Fruit fly (Drosophila melanogaster) whole organism, embryonic: ENCODE results near the gene CG46314.

Experiments used
- CG13624 ChIP-seq: fragments of 200-800 bp; sonication (Bioruptor generic); optimal IDR thresholded peaks from 2 replicates; lab custom pipeline; 2016; ENCODE audit warnings: missing biosample characterization, missing genetic modification characterization
- CG13775 ChIP-seq: fragments of 200-800 bp; sonication (Bioruptor generic); optimal IDR thresholded peaks from 3 replicates; lab custom pipeline; 2017; ENCODE audit warnings: missing biosample characterization, mild to moderate bottlenecking, missing genetic modification characterization
- CG14050 ChIP-seq: fragments of 200-800 bp; sonication (Bioruptor generic); IDR thresholded peaks from 3 replicates; pipeline ENCODE4 v1.3.6; 2022; ENCODE audit warnings: missing biosample characterization, missing genetic modification characterization
- CG15269 ChIP-seq: fragments of 200-800 bp; sonication (Bioruptor generic); optimal IDR thresholded peaks from 2 replicates; lab custom pipeline; 2018; ENCODE audit warnings: missing biosample characterization, mild to moderate bottlenecking, missing genetic modification characterization, moderate library complexity
- CG15514 ChIP-seq: fragments of 200-800 bp; sonication (Bioruptor generic); optimal IDR thresholded peaks from 3 replicates; lab custom pipeline; 2017; ENCODE audit warnings: missing biosample characterization, missing genetic modification characterization, mild to moderate bottlenecking, moderate library complexity, missing genetic modification reagents
- CG16813 ChIP-seq: fragments of 200-800 bp; sonication (Bioruptor generic); IDR thresholded peaks from 3 replicates; pipeline ENCODE4 v1.3.6; 2022; ENCODE audit warnings: missing biosample characterization, missing genetic modification characterization; ENCODE audit not compliant: partially characterized antibody
- CG17385 ChIP-seq: fragments of 200-800 bp; sonication (Bioruptor generic); optimal IDR thresholded peaks from 3 replicates; lab custom pipeline; 2018; ENCODE audit warnings: missing biosample characterization, mild to moderate bottlenecking, missing genetic modification characterization
- CG18262 ChIP-seq: fragments of 200-800 bp; optimal IDR thresholded peaks from 3 replicates; lab custom pipeline; 2019; ENCODE audit warnings: missing biosample characterization, mild to moderate bottlenecking, missing genetic modification characterization, moderate library complexity
- CG18764 ChIP-seq: fragments of 200-800 bp; sonication (Bioruptor generic); optimal IDR thresholded peaks from 3 replicates; lab custom pipeline; 2016; ENCODE audit warnings: missing biosample characterization, missing genetic modification characterization
- CG2875 ChIP-seq: fragments of 200-800 bp; sonication (Bioruptor generic); optimal IDR thresholded peaks from 2 replicates; lab custom pipeline; 2017; ENCODE audit warnings: missing biosample characterization, mild to moderate bottlenecking, missing genetic modification characterization, missing genetic modification reagents
- CG4360 ChIP-seq: fragments of 200-800 bp; sonication (Bioruptor generic); IDR thresholded peaks from 2 replicates; pipeline ENCODE4 v1.3.6; 2022; ENCODE audit warnings: missing biosample characterization, missing genetic modification characterization
- CG43689 ChIP-seq: fragments of 200-800 bp; sonication (Bioruptor generic); IDR thresholded peaks from 2 replicates; pipeline ENCODE4 v1.3.6; 2022; ENCODE audit warnings: missing biosample characterization, missing genetic modification characterization
- CG6254 ChIP-seq: fragments of 200-800 bp; sonication (Bioruptor generic); optimal IDR thresholded peaks from 3 replicates; lab custom pipeline; 2017; ENCODE audit warnings: mild to moderate bottlenecking, missing biosample characterization, missing genetic modification reagents, missing genetic modification characterization
- CG6654 ChIP-seq: fragments of 200-800 bp; sonication (Bioruptor generic); optimal IDR thresholded peaks from 2 replicates; lab custom pipeline; 2017; ENCODE audit warnings: missing biosample characterization, mild to moderate bottlenecking, missing genetic modification characterization
- CG6683 ChIP-seq: fragments of 200-800 bp; sonication (Bioruptor generic); optimal IDR thresholded peaks from 2 replicates; lab custom pipeline; 2017; ENCODE audit warnings: missing biosample characterization, mild to moderate bottlenecking, missing genetic modification characterization, missing genetic modification reagents
- CG7556 ChIP-seq: fragments of 200-800 bp; sonication (Bioruptor generic); optimal IDR thresholded peaks from 2 replicates; lab custom pipeline; 2017; ENCODE audit warnings: missing biosample characterization, mild to moderate bottlenecking, missing genetic modification characterization
- CG7839 ChIP-seq: fragments of 200-800 bp; sonication (Bioruptor generic); optimal IDR thresholded peaks from 3 replicates; lab custom pipeline; 2018; ENCODE audit warnings: missing biosample characterization, mild to moderate bottlenecking, missing genetic modification characterization, moderate library complexity
- CG9797 ChIP-seq: fragments of 200-800 bp; sonication (Bioruptor generic); optimal IDR thresholded peaks from 3 replicates; lab custom pipeline; 2018; ENCODE audit warnings: missing biosample characterization, mild to moderate bottlenecking, missing genetic modification characterization
- D ChIP-seq, 2 experiments: fragments of 200-800 bp in 1 of 2; fragments of >200 bp in 1 of 2; sonication (Bioruptor generic) in 1 of 2; optimal IDR thresholded peaks; 2 replicates in 1 of 2; 3 replicates in 1 of 2; lab custom pipeline; 2017; ENCODE audit warnings: mild to moderate bottlenecking in 1 of 2, missing biosample characterization in 1 of 2, missing genetic modification characterization in 1 of 2, missing genetic modification reagents in 1 of 2
- Dip3 ChIP-seq: fragments of 200-800 bp; sonication (Bioruptor generic); optimal IDR thresholded peaks from 3 replicates; lab custom pipeline; 2016; ENCODE audit warnings: missing biosample characterization, missing genetic modification characterization
- Fer1 ChIP-seq: fragments of 200-800 bp; sonication (Bioruptor generic); optimal IDR thresholded peaks from 2 replicates; lab custom pipeline; 2017; ENCODE audit warnings: missing biosample characterization, mild to moderate bottlenecking, missing genetic modification characterization
- Fer2 ChIP-seq: fragments of 200-800 bp; sonication (Bioruptor generic); optimal IDR thresholded peaks from 2 replicates; lab custom pipeline; 2018; ENCODE audit warnings: missing biosample characterization, mild to moderate bottlenecking, missing genetic modification characterization, moderate library complexity
- H15 ChIP-seq: fragments of 200-800 bp; sonication (Bioruptor generic); IDR thresholded peaks from 3 replicates; pipeline ENCODE4 v1.3.6; 2022; ENCODE audit warnings: missing biosample characterization, missing genetic modification characterization
- MTF-1 ChIP-seq: fragments of 200-800 bp; sonication (Bioruptor generic); optimal IDR thresholded peaks from 2 replicates; lab custom pipeline; 2018; ENCODE audit warnings: missing biosample characterization, mild to moderate bottlenecking, missing genetic modification characterization, borderline replicate concordance
- NC2β ChIP-seq: fragments of 200-800 bp; sonication (Bioruptor generic); optimal IDR thresholded peaks from 2 replicates; lab custom pipeline; 2016; ENCODE audit warnings: missing biosample characterization, missing genetic modification characterization
- Neu2 ChIP-seq: fragments of 200-800 bp; sonication (Bioruptor generic); optimal IDR thresholded peaks from 3 replicates; lab custom pipeline; 2016; ENCODE audit warnings: missing biosample characterization, missing genetic modification characterization, borderline replicate concordance
- Nf-YB ChIP-seq: fragments of 200-800 bp; sonication (Bioruptor generic); optimal IDR thresholded peaks from 3 replicates; lab custom pipeline; 2019; ENCODE audit warnings: missing biosample characterization, mild to moderate bottlenecking, missing genetic modification characterization, moderate library complexity
- PHDP ChIP-seq: fragments of 200-800 bp; sonication (Bioruptor generic); optimal IDR thresholded peaks from 3 replicates; lab custom pipeline; 2018; ENCODE audit warnings: missing biosample characterization, mild to moderate bottlenecking, missing genetic modification characterization, moderate library complexity
- Six4 ChIP-seq: fragments of 200-800 bp; sonication (Bioruptor generic); optimal IDR thresholded peaks from 2 replicates; lab custom pipeline; 2016; ENCODE audit warnings: missing biosample characterization, missing genetic modification characterization
- Sox102F ChIP-seq: fragments of 200-800 bp; sonication (Bioruptor generic); optimal IDR thresholded peaks from 2 replicates; lab custom pipeline; 2018; ENCODE audit warnings: missing biosample characterization, mild to moderate bottlenecking, missing genetic modification characterization, moderate library complexity
- ac ChIP-seq: fragments of 200-800 bp; sonication (Bioruptor generic); optimal IDR thresholded peaks from 3 replicates; lab custom pipeline; 2017; ENCODE audit warnings: missing biosample characterization, mild to moderate bottlenecking, missing genetic modification characterization
- ato ChIP-seq: fragments of 200-800 bp; sonication (Bioruptor generic); IDR thresholded peaks from 2 replicates; pipeline ENCODE4 v1.3.6; 2022; ENCODE audit warnings: missing biosample characterization, missing genetic modification characterization; ENCODE audit not compliant: partially characterized antibody
- caup ChIP-seq: fragments of 200-800 bp; sonication (Bioruptor generic); optimal IDR thresholded peaks from 3 replicates; lab custom pipeline; 2017; ENCODE audit warnings: missing biosample characterization, mild to moderate bottlenecking, missing genetic modification characterization, moderate library complexity; ENCODE audit not compliant: severe bottlenecking
- crp ChIP-seq, 2 experiments: fragments of 200-800 bp; sonication (Bioruptor generic); optimal IDR thresholded peaks; 2 replicates in 1 of 2; 3 replicates in 1 of 2; lab custom pipeline; 2017; ENCODE audit warnings: missing biosample characterization in 2 of 2, missing genetic modification characterization in 2 of 2, mild to moderate bottlenecking in 1 of 2, moderate library complexity in 1 of 2
- disco-r ChIP-seq: fragments of 200-800 bp; sonication (Bioruptor generic); optimal IDR thresholded peaks from 2 replicates; lab custom pipeline; 2016; ENCODE audit warnings: missing biosample characterization, missing genetic modification characterization
- fd64A ChIP-seq: fragments of 200-800 bp; sonication (Bioruptor generic); optimal IDR thresholded peaks from 3 replicates; lab custom pipeline; 2018; ENCODE audit warnings: missing biosample characterization, mild to moderate bottlenecking, missing genetic modification characterization
- gem ChIP-seq: fragments of 200-800 bp; sonication (Bioruptor generic); optimal IDR thresholded peaks from 2 replicates; lab custom pipeline; 2019; ENCODE audit warnings: missing biosample characterization, mild to moderate bottlenecking, missing genetic modification characterization, moderate library complexity
- gsb-n ChIP-seq: fragments of 200-800 bp; sonication (Bioruptor generic); optimal IDR thresholded peaks from 3 replicates; lab custom pipeline; 2018; ENCODE audit warnings: missing biosample characterization, mild to moderate bottlenecking, missing genetic modification characterization
- lov ChIP-seq, 2 experiments: fragments of 200-800 bp in 1 of 2; fragments of >200 bp in 1 of 2; sonication (Bioruptor generic) in 1 of 2; IDR thresholded peaks in 1 of 2; optimal IDR thresholded peaks in 1 of 2; 2 replicates in 1 of 2; 3 replicates in 1 of 2; pipeline versions ENCODE4 v1.3.6 to Lab custom; 2017 to 2022; ENCODE audit warnings: missing biosample characterization in 1 of 2, missing genetic modification characterization in 1 of 2
- maf-S ChIP-seq: fragments of 200-800 bp; sonication (Bioruptor generic); optimal IDR thresholded peaks from 2 replicates; lab custom pipeline; 2016; ENCODE audit warnings: missing biosample characterization, missing genetic modification characterization
- nerfin-1 ChIP-seq: fragments of 200-800 bp; sonication (Bioruptor generic); optimal IDR thresholded peaks from 3 replicates; lab custom pipeline; 2019; ENCODE audit warnings: missing biosample characterization, mild to moderate bottlenecking, missing genetic modification characterization, moderate library complexity
- repo ChIP-seq: fragments of 200-800 bp; sonication (Bioruptor generic); optimal IDR thresholded peaks from 2 replicates; lab custom pipeline; 2016; ENCODE audit warnings: missing biosample characterization, missing genetic modification characterization
- rib ChIP-seq: fragments of 200-800 bp; sonication (Bioruptor generic); IDR thresholded peaks from 2 replicates; pipeline ENCODE4 v1.3.6; 2022; ENCODE audit warnings: missing biosample characterization, missing genetic modification characterization
- sens-2 ChIP-seq: fragments of 200-800 bp; sonication (Bioruptor generic); IDR thresholded peaks from 2 replicates; pipeline ENCODE4 v1.3.6; 2022; ENCODE audit warnings: missing biosample characterization, missing genetic modification characterization
- sna ChIP-seq: fragments of 200-800 bp; sonication (Bioruptor generic); IDR thresholded peaks from 2 replicates; pipeline ENCODE4 v1.3.6; 2022; ENCODE audit warnings: missing biosample characterization, missing genetic modification characterization; ENCODE audit not compliant: partially characterized antibody
- tin ChIP-seq: fragments of 200-800 bp; sonication (Bioruptor generic); optimal IDR thresholded peaks from 3 replicates; lab custom pipeline; 2016; ENCODE audit warnings: missing biosample characterization, missing genetic modification characterization
- trem ChIP-seq: fragments of 200-800 bp; optimal IDR thresholded peaks from 3 replicates; lab custom pipeline; 2019; ENCODE audit warnings: missing biosample characterization, mild to moderate bottlenecking, missing genetic modification characterization, moderate library complexity
- wdn ChIP-seq: fragments of 200-800 bp; sonication (Bioruptor generic); IDR thresholded peaks from 2 replicates; pipeline ENCODE4 v1.3.6; 2022; ENCODE audit warnings: missing biosample characterization, missing genetic modification characterization

Gene CG46314

DNA sequence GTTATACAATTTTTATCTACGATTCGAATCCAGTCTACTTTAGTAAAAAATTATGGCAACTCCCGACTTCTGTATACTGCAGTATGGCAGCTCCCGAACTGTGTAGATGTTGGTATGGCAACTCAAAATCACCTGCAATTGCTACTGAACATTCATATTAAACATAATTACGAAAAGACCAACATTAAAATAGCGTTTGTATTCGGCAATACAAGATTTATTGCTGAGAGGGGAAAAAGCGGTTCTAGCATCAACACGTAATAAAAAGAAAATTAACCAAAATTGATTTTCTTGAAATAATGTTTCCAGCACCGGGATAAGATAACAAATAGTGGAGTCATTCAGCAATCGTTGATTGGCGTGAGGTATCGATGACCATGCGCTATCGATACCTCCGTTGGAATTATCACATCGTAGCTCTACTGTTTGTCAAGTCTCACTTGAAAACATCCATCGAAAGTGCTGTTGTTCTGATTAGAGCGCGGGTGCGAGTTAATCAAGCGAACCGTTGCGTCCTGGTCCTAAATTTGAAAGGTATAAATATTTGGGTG, 30.1 kb downstream of the CG46314 start, which contains the start of gene Tsp39D (continued):
- TF ChIP-seq crp (GFP tag; optimal IDR thresholded peaks at IDR 0.05; lab: Kevin White, UChicago) = no peak
- no peak for TF ChIP-seq tin (GFP tag; lab: Kevin White, UChicago)
- TF ChIP-seq gsb-n = no peak
- TF ChIP-seq CG6683 (GFP tag; lab: Kevin White, UChicago) = no peak
- no peak for TF ChIP-seq CG43689 (GFP tag; lab: Robert Waterston, UW)
- no peak for TF ChIP-seq Fer2 (tag; lab: Kevin White, UChicago)
- peak; percentile 93 for TF ChIP-seq ato (GFP tag; lab: Robert Waterston, UW)
- TF ChIP-seq lov (optimal IDR thresholded peaks at IDR 0.05; lab: Kevin White, UChicago) = no peak
- TF ChIP-seq lov (GFP tag; IDR thresholded peaks at IDR 0.05; lab: Robert Waterston, UW) = no peak
- TF ChIP-seq CG6254 (GFP tag; lab: Kevin White, UChicago) = no peak
- TF ChIP-seq D (optimal IDR thresholded peaks at IDR 0.05; lab: Kevin White, UChicago) = no peak
- no peak for TF ChIP-seq D (GFP tag; optimal IDR thresholded peaks at IDR 0.05; lab: Kevin White, UChicago)
- no peak for TF ChIP-seq sens-2 (GFP tag; lab: Robert Waterston, UW)
- no peak for TF ChIP-seq CG15269 (tag; lab: Kevin White, UChicago)
- TF ChIP-seq wdn (GFP tag; lab: Robert Waterston, UW) = no peak
- TF ChIP-seq Fer1 = no peak
- TF ChIP-seq MTF-1 (GFP tag; lab: Kevin White, UChicago) = no peak
- TF ChIP-seq sna (GFP tag; lab: Robert Waterston, UW) = peak; percentile 88
- TF ChIP-seq PHDP (tag; lab: Kevin White, UChicago) = peak; percentile 14
- TF ChIP-seq CG4360 (GFP tag; lab: Robert Waterston, UW) = no peak
- peak; percentile 42 for TF ChIP-seq NC2β (GFP tag; lab: Kevin White, UChicago)
- TF ChIP-seq fd64A (GFP tag; lab: Kevin White, UChicago) = no peak
- TF ChIP-seq CG14050 (GFP tag; lab: Robert Waterston, UW) = no peak
- no peak for TF ChIP-seq Six4
- no peak for TF ChIP-seq CG18764 (GFP tag; lab: Kevin White, UChicago)
- no peak for TF ChIP-seq disco-r
- peak; percentile 36 for TF ChIP-seq gem (tag; lab: Kevin White, UChicago)
- no peak for TF ChIP-seq CG6654
- TF ChIP-seq CG13775 (GFP tag; lab: Kevin White, UChicago) = no peak
- no peak for TF ChIP-seq Neu2 (GFP tag; lab: Kevin White, UChicago)
- peak; percentile 96 for TF ChIP-seq CG16813
- no peak for TF ChIP-seq Sox102F (GFP tag; lab: Kevin White, UChicago)
- TF ChIP-seq repo (GFP tag; lab: Kevin White, UChicago) = no peak
- TF ChIP-seq CG13624 = no peak
- TF ChIP-seq CG9797 (GFP tag; lab: Kevin White, UChicago) = peak; percentile 14
- no peak for TF ChIP-seq ac
- TF ChIP-seq maf-S (GFP tag; lab: Kevin White, UChicago) = no peak
- peak; percentile 60 for TF ChIP-seq trem (tag; lab: Kevin White, UChicago)
- no peak for TF ChIP-seq CG18262
- no peak for TF ChIP-seq rib (GFP tag; lab: Robert Waterston, UW)
- TF ChIP-seq caup = no peak
- no peak for TF ChIP-seq CG7839 (tag; lab: Kevin White, UChicago)
- no peak for TF ChIP-seq H15 (GFP tag; lab: Robert Waterston, UW)
- TF ChIP-seq CG17385 (GFP tag; lab: Kevin White, UChicago) = no peak
- TF ChIP-seq Nf-YB = no peak
- no peak for TF ChIP-seq Dip3
- peak; percentile 27 for TF ChIP-seq CG15514 (GFP tag; lab: Kevin White, UChicago)
- TF ChIP-seq nerfin-1 = no peak
- TF ChIP-seq CG2875 (GFP tag; lab: Kevin White, UChicago) = no peak
- no peak for TF ChIP-seq CG7556 (GFP tag; lab: Kevin White, UChicago)
